Fruit fly (Drosophila melanogaster): ENCODE data around the gene smal.

DNA sequence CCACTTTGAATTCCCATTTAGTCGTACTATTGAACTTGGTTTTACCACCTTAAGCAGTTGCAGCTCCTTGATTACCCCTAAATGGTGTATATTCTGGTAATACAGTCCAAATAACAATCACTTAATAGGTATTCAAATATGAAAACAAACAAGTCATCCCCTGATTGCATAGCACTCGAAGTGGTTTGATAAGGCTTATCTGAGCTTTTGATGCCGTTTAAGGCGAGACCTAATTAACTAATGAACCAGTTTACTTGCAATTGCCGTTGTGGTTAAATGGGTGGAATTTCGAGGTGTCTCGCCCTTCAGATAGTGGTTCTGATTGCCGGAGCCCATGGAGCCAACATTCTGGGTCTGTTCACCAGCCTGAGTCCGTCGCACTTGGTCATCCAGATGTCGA is 45.9 kb downstream of the smal start, which contains the start of gene Ugt37B1:
- TF ChIP-seq Sin3A (optimal IDR thresholded peaks at IDR 0.05) (no peak), insv (optimal IDR thresholded peaks at IDR 0.05) (no peak), psq (optimal IDR thresholded peaks at IDR 0.05) (no peak), Myc (optimal IDR thresholded peaks at IDR 0.05) (no peak)

Data from Kc167 (cell line).